Worm (Caenorhabditis elegans) whole organism, dauer: Measurements from ENCODE around the gene cab-1.

ENCODE experiments used
- unc-62 ChIP-seq: sonication (generic microtip); optimal IDR thresholded peaks from 2 replicates; lab custom pipeline; 2017; ENCODE audit warnings: missing biosample characterization, missing genetic modification reagents, missing genetic modification characterization

Gene cab-1

ce11 chrX:12210145-12211032 lies 2.3 kb downstream of the cab-1 start:
- TF ChIP-seq unc-62 (GFP tag; lab: Kevin White, UChicago), result no peak

- TF ChIP-seq unc-62 (GFP tag; lab: Kevin White, UChicago), result no peak
Measured at ce11 chrX:12207078-12207477, 5.6 kb downstream of the cab-1 start.

ce11 chrX:12205478-12206059 lies 7.1 kb downstream of the cab-1 start:
- TF ChIP-seq unc-62 (GFP tag; lab: Kevin White, UChicago), result no peak

- TF ChIP-seq unc-62 (GFP tag; lab: Kevin White, UChicago), result no peak
Measured at ce11 chrX:12204334-12204733, 8.4 kb downstream of the cab-1 start.

- no peak for TF ChIP-seq unc-62 (GFP tag; lab: Kevin White, UChicago)
Measured at ce11 chrX:12201840-12202239, 10.9 kb downstream of the cab-1 start.

ce11 chrX:12201435-12201834 lies 11.3 kb downstream of the cab-1 start:
- TF ChIP-seq unc-62 (GFP tag; lab: Kevin White, UChicago), result no peak

ce11 chrX:12200577-12200976 lies 12.1 kb downstream of the cab-1 start:
- TF ChIP-seq unc-62 (GFP tag; lab: Kevin White, UChicago), result no peak

- TF ChIP-seq unc-62 (GFP tag; lab: Kevin White, UChicago), result no peak
Measured at ce11 chrX:12198298-12198697, 14.4 kb downstream of the cab-1 start.

- TF ChIP-seq unc-62 (GFP tag; lab: Kevin White, UChicago), result no peak
Measured at ce11 chrX:12197367-12197766, 15.3 kb downstream of the cab-1 start.

ce11 chrX:12188280-12189071 lies 24.2 kb downstream of the cab-1 start:
- no peak for TF ChIP-seq unc-62 (GFP tag; lab: Kevin White, UChicago)

ce11 chrX:12186592-12186991 lies 26.1 kb downstream of the cab-1 start:
- no peak for TF ChIP-seq unc-62 (GFP tag; lab: Kevin White, UChicago)

- TF ChIP-seq unc-62 (GFP tag; lab: Kevin White, UChicago), result no peak
Measured at ce11 chrX:12185847-12186559, 26.7 kb downstream of the cab-1 start.

ce11 chrX:12184393-12184792 lies 28.3 kb downstream of the cab-1 start:
- TF ChIP-seq unc-62 (GFP tag; lab: Kevin White, UChicago), result no peak

ce11 chrX:12182684-12183477 lies 29.8 kb downstream of the cab-1 start:
- no peak for TF ChIP-seq unc-62 (GFP tag; lab: Kevin White, UChicago)

ce11 chrX:12181606-12182005 lies 31.1 kb downstream of the cab-1 start:
- no peak for TF ChIP-seq unc-62 (GFP tag; lab: Kevin White, UChicago)
